Worm (Caenorhabditis elegans) whole organism, L2 larva: ENCODE data around the gene F21D12.3.
A peak's percentile ranks its signal among the peaks of the same experiment; 100 is the strongest.

Experiments used
- blmp-1 ChIP-seq: sonication (generic microtip); optimal IDR thresholded peaks from 2 replicates; lab custom pipeline; 2017; ENCODE audit warnings: missing genetic modification characterization, mild to moderate bottlenecking, missing compliant biosample characterization, antibody characterized with exemption, moderate library complexity; ENCODE audit not compliant: insufficient read depth
- ceh-82 ChIP-seq: fragments of 150-350 bp; optimal IDR thresholded peaks from 2 replicates; lab custom pipeline; 2014; ENCODE audit warnings: missing biosample characterization, missing genetic modification characterization
- fos-1 ChIP-seq: fragments of 150-350 bp; optimal IDR thresholded peaks from 2 replicates; lab custom pipeline; 2014; ENCODE audit warnings: missing biosample characterization, missing genetic modification characterization
- mdl-1 ChIP-seq, 2 experiments: fragments of 150-350 bp in 1 of 2; sonication (generic microtip) in 1 of 2; optimal IDR thresholded peaks; 2 replicates each; lab custom pipeline; 2017; ENCODE audit warnings: missing biosample characterization in 2 of 2, missing genetic modification characterization in 2 of 2
- nhr-11 ChIP-seq: fragments of 150-350 bp; optimal IDR thresholded peaks from 2 replicates; lab custom pipeline; 2014; ENCODE audit warnings: missing biosample characterization, missing genetic modification characterization
- nhr-12 ChIP-seq: fragments of 150-350 bp; optimal IDR thresholded peaks from 2 replicates; lab custom pipeline; 2014; ENCODE audit warnings: missing biosample characterization, missing genetic modification characterization
- nhr-129 ChIP-seq: fragments of 150-350 bp; optimal IDR thresholded peaks from 2 replicates; lab custom pipeline; 2014; ENCODE audit warnings: missing biosample characterization, missing genetic modification characterization
- nhr-6 ChIP-seq: fragments of 150-350 bp; optimal IDR thresholded peaks from 2 replicates; lab custom pipeline; 2014; ENCODE audit warnings: missing biosample characterization, missing genetic modification characterization
- unc-62 ChIP-seq: fragments of 150-350 bp; optimal IDR thresholded peaks from 2 replicates; lab custom pipeline; 2014; ENCODE audit warnings: missing biosample characterization, missing genetic modification reagents, missing genetic modification characterization

- TF ChIP-seq fos-1 (tag; lab: Kevin White, UChicago) (no peak), nhr-12 (no peak), nhr-129 (tag; lab: Kevin White, UChicago) (peak; percentile 79), ceh-82 (tag; lab: Kevin White, UChicago) (no peak), blmp-1 (no peak), mdl-1 (tag; optimal IDR thresholded peaks at IDR 0.05; lab: Kevin White, UChicago) (peak; percentile 48 to 53), unc-62 (GFP tag; lab: Kevin White, UChicago) (no peak), nhr-6 (tag; lab: Kevin White, UChicago) (no peak), nhr-11 (tag; lab: Kevin White, UChicago) (no peak)
These were observed 3.2 kb upstream of the F21D12.3 start for ce11 chrII:7326997-7327396.
